Worm (Caenorhabditis elegans) whole organism, L1 larva: Measurements from ENCODE around the gene nhr-27.

Source experiments
- C04F5.9 ChIP-seq: sonication (generic microtip); optimal IDR thresholded peaks from 2 replicates; lab custom pipeline; 2016; ENCODE audit warnings: missing genetic modification characterization, missing compliant biosample characterization
- C16A3.4 ChIP-seq: fragments of 150-350 bp; optimal IDR thresholded peaks from 2 replicates; lab custom pipeline; 2014; ENCODE audit warnings: missing biosample characterization, missing genetic modification characterization
- C34B4.2 ChIP-seq: sonication (generic microtip); optimal IDR thresholded peaks from 2 replicates; lab custom pipeline; 2017; ENCODE audit warnings: mild to moderate bottlenecking, missing genetic modification characterization, missing compliant biosample characterization
- alr-1 ChIP-seq: fragments of 200-800 bp; sonication (Bioruptor generic); optimal IDR thresholded peaks from 2 replicates; lab custom pipeline; 2018; ENCODE audit warnings: borderline replicate concordance, mild to moderate bottlenecking, missing genetic modification characterization, missing compliant biosample characterization
- blmp-1 ChIP-seq: fragments of 150-350 bp; optimal IDR thresholded peaks from 2 replicates; lab custom pipeline; 2014; ENCODE audit warnings: missing biosample characterization, missing genetic modification characterization
- ceh-63 ChIP-seq: fragments of 200-800 bp; sonication (Bioruptor generic); optimal IDR thresholded peaks from 2 replicates; lab custom pipeline; 2018; ENCODE audit warnings: mild to moderate bottlenecking, missing genetic modification characterization, missing compliant biosample characterization
- ceh-8 ChIP-seq: fragments of 200-800 bp; sonication (Bioruptor generic); optimal IDR thresholded peaks from 2 replicates; lab custom pipeline; 2018; ENCODE audit warnings: mild to moderate bottlenecking, missing genetic modification characterization, moderate library complexity, missing compliant biosample characterization
- ceh-82 ChIP-seq, 3 experiments: fragments of 150-350 bp in 1 of 3; sonication (generic microtip) in 2 of 3; optimal IDR thresholded peaks; 2 replicates each; lab custom pipeline; 2014 to 2017; ENCODE audit warnings: missing biosample characterization in 3 of 3, missing genetic modification characterization in 3 of 3
- ceh-88 ChIP-seq: fragments of 200-800 bp; sonication (Bioruptor generic); IDR thresholded peaks from 2 replicates; pipeline ENCODE4 v1.3.6; 2022; ENCODE audit warnings: missing genetic modification characterization, missing compliant biosample characterization
- ces-1 ChIP-seq: fragments of 150-350 bp; optimal IDR thresholded peaks from 2 replicates; lab custom pipeline; 2014; ENCODE audit warnings: missing biosample characterization, missing genetic modification reagents, missing genetic modification characterization
- dpl-1 ChIP-seq, 3 experiments: fragments of 150-350 bp in 2 of 3; sonication (generic microtip) in 1 of 3; optimal IDR thresholded peaks; 2 replicates each; lab custom pipeline; 2014 to 2017; ENCODE audit warnings: missing biosample characterization in 3 of 3, missing genetic modification characterization in 3 of 3, missing genetic modification reagents in 3 of 3
- dsc-1 ChIP-seq: sonication (generic microtip); optimal IDR thresholded peaks from 2 replicates; lab custom pipeline; 2016; ENCODE audit warnings: mild to moderate bottlenecking, missing genetic modification characterization, missing compliant biosample characterization
- egl-13 ChIP-seq: sonication (generic microtip); optimal IDR thresholded peaks from 2 replicates; lab custom pipeline; 2016; ENCODE audit warnings: missing genotype, missing genetic modification reagents, missing genetic modification characterization, missing compliant biosample characterization
- elt-2 ChIP-seq: sonication (generic microtip); optimal IDR thresholded peaks from 2 replicates; lab custom pipeline; 2016; ENCODE audit warnings: missing genetic modification characterization, mild to moderate bottlenecking, inconsistent platforms, missing compliant biosample characterization, missing genetic modification reagents
- ets-5 ChIP-seq: fragments of 200-800 bp; sonication (Bioruptor generic); IDR thresholded peaks from 2 replicates; pipeline ENCODE4 v1.3.6; 2022; ENCODE audit warnings: missing genetic modification characterization, missing compliant biosample characterization
- fkh-10 ChIP-seq: sonication (generic microtip); optimal IDR thresholded peaks from 2 replicates; lab custom pipeline; 2017; ENCODE audit warnings: missing biosample characterization, missing genetic modification reagents, missing genetic modification characterization
- fkh-8 ChIP-seq: sonication (generic microtip); optimal IDR thresholded peaks from 2 replicates; lab custom pipeline; 2016; ENCODE audit warnings: mild to moderate bottlenecking, missing genetic modification characterization, missing compliant biosample characterization
- fos-1 ChIP-seq: fragments of 150-350 bp; optimal IDR thresholded peaks from 2 replicates; lab custom pipeline; 2014; ENCODE audit warnings: missing biosample characterization, missing genetic modification characterization
- grh-1 ChIP-seq: fragments of 200-800 bp; sonication (Bioruptor generic); IDR thresholded peaks from 2 replicates; pipeline ENCODE4 v1.3.6; 2022; ENCODE audit warnings: missing genetic modification reagents, missing genetic modification characterization, missing compliant biosample characterization
- hlh-17 ChIP-seq: fragments of 200-800 bp; sonication (Bioruptor generic); optimal IDR thresholded peaks from 2 replicates; lab custom pipeline; 2018; ENCODE audit warnings: missing genetic modification characterization, mild to moderate bottlenecking, missing compliant biosample characterization, moderate library complexity, borderline replicate concordance
- isw-1 ChIP-seq: fragments of 200-800 bp; sonication (Bioruptor generic); IDR thresholded peaks from 2 replicates; pipeline ENCODE4 v1.3.6; 2022; ENCODE audit warnings: missing genetic modification characterization, missing compliant biosample characterization
- jun-1 ChIP-seq: fragments of 150-350 bp; optimal IDR thresholded peaks from 2 replicates; lab custom pipeline; 2014; ENCODE audit warnings: missing biosample characterization, missing genetic modification reagents, missing genetic modification characterization
- lin-13 ChIP-seq: fragments of 150-350 bp; optimal IDR thresholded peaks from 2 replicates; lab custom pipeline; 2014; ENCODE audit warnings: missing biosample characterization, missing genetic modification reagents, missing genetic modification characterization
- lin-14 ChIP-seq: fragments of 200-800 bp; sonication (Bioruptor generic); optimal IDR thresholded peaks from 2 replicates; lab custom pipeline; 2018; ENCODE audit warnings: mild to moderate bottlenecking, missing genetic modification characterization, moderate library complexity, missing compliant biosample characterization
- lir-3 ChIP-seq: sonication (generic microtip); optimal IDR thresholded peaks from 2 replicates; lab custom pipeline; 2016; ENCODE audit warnings: mild to moderate bottlenecking, missing genetic modification characterization, moderate library complexity, missing compliant biosample characterization; ENCODE audit not compliant: poor library complexity
- lsy-2 ChIP-seq, 2 experiments: fragments of 150-350 bp; optimal IDR thresholded peaks; 2 replicates each; lab custom pipeline; 2014; ENCODE audit warnings: missing biosample characterization in 2 of 2, missing genetic modification characterization in 2 of 2
- mab-9 ChIP-seq: fragments of 200-800 bp; sonication (Bioruptor generic); IDR thresholded peaks from 2 replicates; pipeline ENCODE4 v1.3.6; 2022; ENCODE audit warnings: missing genetic modification reagents, missing genetic modification characterization, missing compliant biosample characterization
- mdl-1 ChIP-seq, 2 experiments: fragments of 150-350 bp; optimal IDR thresholded peaks; 2 replicates each; lab custom pipeline; 2014 to 2017; ENCODE audit warnings: missing biosample characterization in 2 of 2, missing genetic modification characterization in 2 of 2, inconsistent platforms in 1 of 2
- mep-1 ChIP-seq: fragments of 150-350 bp; optimal IDR thresholded peaks from 2 replicates; lab custom pipeline; 2014; ENCODE audit warnings: missing biosample characterization, missing genetic modification characterization
- nhr-11 ChIP-seq: fragments of 150-350 bp; optimal IDR thresholded peaks from 2 replicates; lab custom pipeline; 2014; ENCODE audit warnings: missing biosample characterization, missing genetic modification characterization
- nhr-237 ChIP-seq: fragments of 150-350 bp; optimal IDR thresholded peaks from 2 replicates; lab custom pipeline; 2014; ENCODE audit warnings: missing biosample characterization, missing genetic modification characterization
- nhr-28 ChIP-seq: fragments of 150-350 bp; optimal IDR thresholded peaks from 2 replicates; lab custom pipeline; 2014; ENCODE audit warnings: missing biosample characterization, missing genetic modification characterization
- nhr-47 ChIP-seq: sonication (generic microtip); optimal IDR thresholded peaks from 2 replicates; lab custom pipeline; 2016; ENCODE audit warnings: mild to moderate bottlenecking, missing genetic modification characterization, moderate library complexity, missing compliant biosample characterization
- nhr-71 ChIP-seq: sonication (generic microtip); optimal IDR thresholded peaks from 2 replicates; lab custom pipeline; 2016; ENCODE audit warnings: mild to moderate bottlenecking, missing genetic modification characterization, moderate library complexity, missing compliant biosample characterization
- nhr-76 ChIP-seq: sonication (generic microtip); optimal IDR thresholded peaks from 2 replicates; lab custom pipeline; 2017; ENCODE audit warnings: missing biosample characterization, missing genetic modification characterization
- nhr-77 ChIP-seq: fragments of 150-350 bp; optimal IDR thresholded peaks from 2 replicates; lab custom pipeline; 2014; ENCODE audit warnings: missing biosample characterization, missing genetic modification characterization
- nhr-90 ChIP-seq: sonication (generic microtip); optimal IDR thresholded peaks from 2 replicates; lab custom pipeline; 2016; ENCODE audit warnings: mild to moderate bottlenecking, missing genetic modification characterization, missing compliant biosample characterization; ENCODE audit not compliant: poor library complexity
- pag-3 ChIP-seq: sonication (generic microtip); optimal IDR thresholded peaks from 2 replicates; lab custom pipeline; 2017; ENCODE audit warnings: missing genetic modification characterization, mild to moderate bottlenecking, missing compliant biosample characterization, antibody characterized with exemption, borderline replicate concordance; ENCODE audit not compliant: insufficient read depth
- pqm-1 ChIP-seq: sonication (generic microtip); optimal IDR thresholded peaks from 3 replicates; lab custom pipeline; 2017; ENCODE audit warnings: missing biosample characterization, missing genetic modification characterization
- snpc-4 ChIP-seq: fragments of 150-350 bp; optimal IDR thresholded peaks from 2 replicates; lab custom pipeline; 2014; ENCODE audit warnings: missing biosample characterization, missing genetic modification characterization
- snu-23 ChIP-seq: sonication (generic microtip); optimal IDR thresholded peaks from 2 replicates; lab custom pipeline; 2016; ENCODE audit warnings: missing genetic modification characterization, missing compliant biosample characterization
- sox-4 ChIP-seq: sonication (generic microtip); optimal IDR thresholded peaks from 2 replicates; lab custom pipeline; 2016; ENCODE audit warnings: missing genetic modification characterization, missing compliant biosample characterization
- sup-37 ChIP-seq: fragments of 200-800 bp; sonication (Bioruptor generic); optimal IDR thresholded peaks from 2 replicates; lab custom pipeline; 2018; ENCODE audit warnings: mild to moderate bottlenecking, missing genetic modification characterization, missing compliant biosample characterization
- swsn-7 ChIP-seq: sonication (generic microtip); optimal IDR thresholded peaks from 2 replicates; lab custom pipeline; 2016; ENCODE audit warnings: missing genetic modification characterization, missing compliant biosample characterization
- tbx-2 ChIP-seq: sonication (generic microtip); optimal IDR thresholded peaks from 2 replicates; lab custom pipeline; 2016; ENCODE audit warnings: missing genetic modification characterization, missing compliant biosample characterization
- tlp-1 ChIP-seq: fragments of 150-350 bp; optimal IDR thresholded peaks from 2 replicates; lab custom pipeline; 2014; ENCODE audit warnings: missing biosample characterization, missing genetic modification characterization
- unc-130 ChIP-seq: fragments of 150-350 bp; optimal IDR thresholded peaks from 2 replicates; lab custom pipeline; 2017; ENCODE audit warnings: missing biosample characterization, missing genetic modification characterization, inconsistent platforms
- unc-86 ChIP-seq: sonication (generic microtip); optimal IDR thresholded peaks from 2 replicates; lab custom pipeline; 2016; ENCODE audit warnings: missing genetic modification characterization, missing compliant biosample characterization
- xbp-1 ChIP-seq: sonication (generic microtip); optimal IDR thresholded peaks from 2 replicates; lab custom pipeline; 2016; ENCODE audit warnings: missing genetic modification characterization, missing compliant biosample characterization
- zip-4 ChIP-seq: fragments of 200-800 bp; sonication (Bioruptor generic); optimal IDR thresholded peaks from 2 replicates; lab custom pipeline; 2018; ENCODE audit warnings: mild to moderate bottlenecking, missing genetic modification characterization, moderate library complexity, missing compliant biosample characterization
- ztf-11 ChIP-seq, 2 experiments: sonication (generic microtip); optimal IDR thresholded peaks; 2 replicates each; lab custom pipeline; 2016 to 2017; ENCODE audit warnings: missing genetic modification characterization in 2 of 2, missing biosample characterization in 1 of 2, missing compliant biosample characterization in 1 of 2

Gene nhr-27

ce11 chrX:12690346-12690745, 117.8 kb downstream of the nhr-27 start:
- peak; percentile 18 for TF ChIP-seq nhr-71
- no peak for TF ChIP-seq nhr-77
- TF ChIP-seq mdl-1 (tag; optimal IDR thresholded peaks at IDR 0.05; lab: Kevin White, UChicago) = no peak
- no peak for TF ChIP-seq nhr-237 (tag; lab: Kevin White, UChicago)
- peak; percentile 50 for TF ChIP-seq tbx-2 (tag; lab: Kevin White, UChicago)
- TF ChIP-seq ztf-11 (tag; optimal IDR thresholded peaks at IDR 0.05; lab: Kevin White, UChicago) = peak in 1 of 2 experiments; percentile 21
- no peak for TF ChIP-seq snpc-4 (tag; lab: Kevin White, UChicago)
- TF ChIP-seq pqm-1 (tag; lab: Kevin White, UChicago) = no peak
- peak in 2 of 3 experiments; percentile 6 to 16 for TF ChIP-seq ceh-82 (tag; optimal IDR thresholded peaks at IDR 0.05; lab: Kevin White, UChicago)
- no peak for TF ChIP-seq unc-130 (tag; lab: Kevin White, UChicago)
- no peak for TF ChIP-seq C34B4.2 (tag; lab: Kevin White, UChicago)
- TF ChIP-seq pag-3 (tag; lab: Kevin White, UChicago) = no peak
- TF ChIP-seq ceh-88 (GFP tag; lab: Robert Waterston, UW) = no peak
- TF ChIP-seq dpl-1 (GFP tag; optimal IDR thresholded peaks at IDR 0.05; lab: Kevin White, UChicago) = no peak
- no peak for TF ChIP-seq ceh-8
- peak in 1 of 2 experiments; percentile 5 for TF ChIP-seq lsy-2 (tag; optimal IDR thresholded peaks at IDR 0.05; lab: Kevin White, UChicago)
- no peak for TF ChIP-seq grh-1 (GFP tag; lab: Robert Waterston, UW)
- peak; percentile 41 for TF ChIP-seq mep-1 (tag; lab: Kevin White, UChicago)
- no peak for TF ChIP-seq nhr-11 (tag; lab: Kevin White, UChicago)
- peak; percentile 80 for TF ChIP-seq lin-14 (GFP tag; lab: Kevin White, UChicago)
- no peak for TF ChIP-seq tlp-1 (tag; lab: Kevin White, UChicago)
- TF ChIP-seq xbp-1 = no peak
- no peak for TF ChIP-seq nhr-76 (tag; lab: Kevin White, UChicago)
- TF ChIP-seq lin-13 (GFP tag; lab: Kevin White, UChicago) = peak; percentile 26
- no peak for TF ChIP-seq nhr-90 (tag; lab: Kevin White, UChicago)
- TF ChIP-seq zip-4 = peak; percentile 9
- TF ChIP-seq hlh-17 = no peak
- no peak for TF ChIP-seq unc-86 (tag; lab: Kevin White, UChicago)
- peak; percentile 25 for TF ChIP-seq swsn-7 (tag; lab: Kevin White, UChicago)
- peak; percentile 9 for TF ChIP-seq blmp-1 (tag; lab: Kevin White, UChicago)
- peak; percentile 36 for TF ChIP-seq egl-13
- TF ChIP-seq dsc-1 = no peak
- TF ChIP-seq C16A3.4 (tag; lab: Kevin White, UChicago) = no peak
- peak; percentile 81 for TF ChIP-seq mab-9 (GFP tag; lab: Robert Waterston, UW)
- TF ChIP-seq snu-23 (GFP tag; lab: Kevin White, UChicago) = peak; percentile 25
- no peak for TF ChIP-seq fkh-10 (GFP tag; lab: Kevin White, UChicago)
- TF ChIP-seq nhr-28 (tag; lab: Kevin White, UChicago) = no peak
- TF ChIP-seq, all 84 proteins: peak for 14

ce11 chrX:12689869-12690268, 118.2 kb downstream of the nhr-27 start:
- TF ChIP-seq lin-14 (GFP tag; lab: Kevin White, UChicago) (peak; percentile 83), snpc-4 (tag; lab: Kevin White, UChicago) (no peak), alr-1 (tag; lab: Kevin White, UChicago) (no peak), sup-37 (no peak), ces-1 (GFP tag; lab: Kevin White, UChicago) (peak; percentile 80), C34B4.2 (tag; lab: Kevin White, UChicago) (no peak), snu-23 (GFP tag; lab: Kevin White, UChicago) (no peak), nhr-47 (tag; lab: Kevin White, UChicago) (peak; percentile 14), ets-5 (GFP tag; lab: Robert Waterston, UW) (no peak), isw-1 (GFP tag; lab: Robert Waterston, UW) (no peak), dsc-1 (peak; percentile 89), tbx-2 (tag; lab: Kevin White, UChicago) (peak; percentile 55), sox-4 (tag; lab: Kevin White, UChicago) (no peak), ceh-82 (tag; optimal IDR thresholded peaks at IDR 0.05; lab: Kevin White, UChicago) (peak in 1 of 3 experiments; percentile 0), fkh-10 (GFP tag; lab: Kevin White, UChicago) (peak; percentile 87), nhr-71 (peak; percentile 35), C04F5.9 (no peak), jun-1 (tag; lab: Kevin White, UChicago) (no peak), lir-3 (tag; lab: Kevin White, UChicago) (no peak), ceh-63 (GFP tag; lab: Kevin White, UChicago) (no peak), zip-4 (no peak), fos-1 (peak; percentile 19), elt-2 (tag; lab: Kevin White, UChicago) (no peak), fkh-8 (tag; lab: Kevin White, UChicago) (peak; percentile 21)
